Worm (Caenorhabditis elegans): Measurements from ENCODE around the gene grsp-3.

grsp-3 gene

DNA sequence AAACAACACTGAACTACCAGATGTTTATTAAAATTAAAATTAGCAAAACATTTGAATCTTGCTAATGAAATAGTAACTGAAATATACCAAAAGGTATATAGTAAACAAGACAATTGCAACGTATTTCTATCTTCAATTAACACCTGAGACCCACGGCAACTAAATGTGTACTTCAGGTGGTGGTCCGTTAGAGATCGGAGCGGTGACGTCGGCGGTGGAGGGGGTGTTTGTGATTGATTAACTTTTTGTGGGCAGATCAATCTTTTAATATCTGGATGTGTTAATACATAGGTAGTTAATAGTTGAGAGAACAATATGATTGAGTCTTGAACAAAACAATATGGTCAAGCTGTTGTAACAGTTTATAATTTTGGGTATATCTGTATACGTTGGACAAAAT, 35.6 kb downstream of the grsp-3 start:
- TF ChIP-seq sem-2 (GFP tag; optimal IDR thresholded peaks at IDR 0.05): no peak
- TF ChIP-seq elt-1 (tag; optimal IDR thresholded peaks at IDR 0.05; ENCODE audit: borderline replicate concordance, insufficient read depth): no peak
- TF ChIP-seq mab-5 (tag; optimal IDR thresholded peaks at IDR 0.05): no peak
- no peak for TF ChIP-seq mls-2 (tag; optimal IDR thresholded peaks at IDR 0.05)
- no peak for TF ChIP-seq nhr-12 (tag; optimal IDR thresholded peaks at IDR 0.05)
- no peak for TF ChIP-seq sptf-1 (tag; optimal IDR thresholded peaks at IDR 0.05)
- TF ChIP-seq unc-62 (GFP tag; optimal IDR thresholded peaks at IDR 0.05): peak; percentile 5

ce11 chrIV:7095396-7095964, 36.2 kb downstream of the grsp-3 start:
- TF ChIP-seq unc-120 (tag; optimal IDR thresholded peaks at IDR 0.05; ENCODE audit: poor library complexity, severe bottlenecking) (peak; percentile 85), elt-3 (tag; optimal IDR thresholded peaks at IDR 0.05) (no peak), ham-2 (GFP tag; optimal IDR thresholded peaks at IDR 0.05) (peak; percentile 75), unc-62 (GFP tag; optimal IDR thresholded peaks at IDR 0.05) (peak; percentile 38), hlh-1 (tag; optimal IDR thresholded peaks at IDR 0.05) (peak; percentile 17), nhr-2 (tag; optimal IDR thresholded peaks at IDR 0.05) (no peak), blmp-1 (tag; optimal IDR thresholded peaks at IDR 0.05) (peak; percentile 54)

ce11 chrIV:7094216-7094758, 37.4 kb downstream of the grsp-3 start, which contains the start of gene deb-1:
deb-1 (minus strand) TSS chrIV:7094266.
- TF ChIP-seq lin-32 (GFP tag; optimal IDR thresholded peaks at IDR 0.05) (no peak), elt-3 (tag; optimal IDR thresholded peaks at IDR 0.05) (no peak), ceh-83 (GFP tag; optimal IDR thresholded peaks at IDR 0.05) (no peak), blmp-1 (tag; optimal IDR thresholded peaks at IDR 0.05) (no peak), ham-2 (GFP tag; optimal IDR thresholded peaks at IDR 0.05) (no peak), zip-8 (tag; optimal IDR thresholded peaks at IDR 0.05) (no peak), mls-2 (tag; optimal IDR thresholded peaks at IDR 0.05) (no peak), mab-5 (tag; optimal IDR thresholded peaks at IDR 0.05) (no peak), mep-1 (tag; optimal IDR thresholded peaks at IDR 0.05) (no peak), ztf-11 (tag; optimal IDR thresholded peaks at IDR 0.05) (no peak), nhr-12 (tag; optimal IDR thresholded peaks at IDR 0.05) (no peak), ceh-39 (tag; optimal IDR thresholded peaks at IDR 0.05) (no peak)

ce11 chrIV:7084632-7085160, 47.0 kb downstream of the grsp-3 start, which contains the start of gene rps-4:
rps-4 (minus strand) TSS chrIV:7084682.
- peak; percentile 64 for TF ChIP-seq ceh-39 (tag; optimal IDR thresholded peaks at IDR 0.05)
- no peak for TF ChIP-seq bed-3 (GFP tag; optimal IDR thresholded peaks at IDR 0.05)
- no peak for TF ChIP-seq nhr-28 (tag; optimal IDR thresholded peaks at IDR 0.05)
- TF ChIP-seq blmp-1 (tag; optimal IDR thresholded peaks at IDR 0.05): no peak
- peak; percentile 57 for TF ChIP-seq unc-62 (GFP tag; optimal IDR thresholded peaks at IDR 0.05)
- TF ChIP-seq drap-1 (GFP tag; optimal IDR thresholded peaks at IDR 0.05): peak; percentile 17
- peak; percentile 36 for TF ChIP-seq ceh-83 (GFP tag; optimal IDR thresholded peaks at IDR 0.05)
- TF ChIP-seq nhr-2 (tag; optimal IDR thresholded peaks at IDR 0.05): no peak
- no peak for TF ChIP-seq nhr-76 (tag; optimal IDR thresholded peaks at IDR 0.05)
- TF ChIP-seq hlh-1 (tag; optimal IDR thresholded peaks at IDR 0.05): peak; percentile 82
- TF ChIP-seq unc-39 (tag; optimal IDR thresholded peaks at IDR 0.05): no peak
- no peak for TF ChIP-seq tbx-8 (GFP tag; optimal IDR thresholded peaks at IDR 0.05)
- TF ChIP-seq sptf-1 (tag; optimal IDR thresholded peaks at IDR 0.05): peak; percentile 76
- TF ChIP-seq flh-1 (GFP tag; optimal IDR thresholded peaks at IDR 0.05): no peak
- TF ChIP-seq nhr-12 (tag; optimal IDR thresholded peaks at IDR 0.05): no peak
- TF ChIP-seq mls-2 (tag; optimal IDR thresholded peaks at IDR 0.05): no peak
- no peak for TF ChIP-seq snpc-4 (tag; optimal IDR thresholded peaks at IDR 0.05)
- TF ChIP-seq unc-120 (tag; optimal IDR thresholded peaks at IDR 0.05; ENCODE audit: poor library complexity, severe bottlenecking): peak; percentile 27
- TF ChIP-seq M03D4.4 (tag; optimal IDR thresholded peaks at IDR 0.05): peak; percentile 8
- no peak for TF ChIP-seq lin-32 (GFP tag; optimal IDR thresholded peaks at IDR 0.05)
- TF ChIP-seq ztf-11 (tag; optimal IDR thresholded peaks at IDR 0.05): no peak
- TF ChIP-seq lsy-2 (tag; optimal IDR thresholded peaks at IDR 0.05): peak; percentile 86
- no peak for TF ChIP-seq sem-2 (GFP tag; optimal IDR thresholded peaks at IDR 0.05)
- TF ChIP-seq ceh-43 (GFP tag; optimal IDR thresholded peaks at IDR 0.05): no peak
- no peak for TF ChIP-seq elt-1 (tag; optimal IDR thresholded peaks at IDR 0.05; ENCODE audit: borderline replicate concordance, insufficient read depth)
- TF ChIP-seq pha-4 (tag; optimal IDR thresholded peaks at IDR 0.05): peak; percentile 58
- peak; percentile 69 for TF ChIP-seq cnd-1 (tag; optimal IDR thresholded peaks at IDR 0.05)
- peak; percentile 59 for TF ChIP-seq ces-1 (GFP tag; optimal IDR thresholded peaks at IDR 0.05)
- TF ChIP-seq nhr-237 (tag; optimal IDR thresholded peaks at IDR 0.05): peak; percentile 90
- TF ChIP-seq mab-5 (tag; optimal IDR thresholded peaks at IDR 0.05): no peak
- TF ChIP-seq elt-3 (tag; optimal IDR thresholded peaks at IDR 0.05): peak; percentile 26
- TF ChIP-seq mep-1 (tag; optimal IDR thresholded peaks at IDR 0.05): peak; percentile 94
- peak; percentile 39 for TF ChIP-seq ham-2 (GFP tag; optimal IDR thresholded peaks at IDR 0.05)
- no peak for TF ChIP-seq zip-8 (tag; optimal IDR thresholded peaks at IDR 0.05)
- TF ChIP-seq lin-13 (tag; optimal IDR thresholded peaks at IDR 0.05): peak; percentile 71
